Fruit fly (Drosophila melanogaster): ENCODE measurements around the gene Bka.

DNA sequence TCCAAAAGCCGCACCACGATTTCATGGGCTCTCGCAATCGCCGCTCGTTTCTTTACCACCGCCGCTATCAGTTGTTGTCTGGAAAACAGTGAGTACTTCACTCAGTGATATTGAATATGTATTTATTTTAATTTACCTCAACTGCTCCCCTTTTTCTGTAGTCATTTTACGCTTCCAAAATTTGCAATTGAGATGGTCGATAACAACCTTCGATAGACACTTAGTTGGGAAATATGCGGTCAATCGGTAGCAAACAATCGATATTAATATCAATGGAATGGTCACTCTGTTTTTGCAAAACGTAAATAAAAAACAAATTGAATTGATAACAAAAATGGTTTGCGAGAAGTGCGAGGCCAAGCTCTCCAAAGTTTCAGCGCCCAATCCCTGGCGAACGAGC is 4.5 kb upstream of the Bka start, which contains the start of the genes CG34183 and CG4537:
- TF ChIP-seq CG14965 (GFP tag; optimal IDR thresholded peaks at IDR 0.05; ENCODE audit: borderline replicate concordance): no peak
- peak; percentile 3 for TF ChIP-seq her (GFP tag; optimal IDR thresholded peaks at IDR 0.05)
